Worm (Caenorhabditis elegans) whole organism, mixed stage, embryonic: Measurements from ENCODE around the gene vps-24.

Source experiments
- lsy-2 ChIP-seq: fragments of 150-350 bp; optimal IDR thresholded peaks from 2 replicates; lab custom pipeline; 2014; ENCODE audit warnings: missing biosample characterization, missing genetic modification characterization
- mep-1 ChIP-seq: fragments of 150-350 bp; optimal IDR thresholded peaks from 2 replicates; lab custom pipeline; 2017; ENCODE audit warnings: missing biosample characterization, missing genetic modification reagents, missing genetic modification characterization, inconsistent platforms
- nhr-76 ChIP-seq: sonication (generic microtip); optimal IDR thresholded peaks from 2 replicates; lab custom pipeline; 2017; ENCODE audit warnings: missing biosample characterization, missing genetic modification characterization

DNA sequence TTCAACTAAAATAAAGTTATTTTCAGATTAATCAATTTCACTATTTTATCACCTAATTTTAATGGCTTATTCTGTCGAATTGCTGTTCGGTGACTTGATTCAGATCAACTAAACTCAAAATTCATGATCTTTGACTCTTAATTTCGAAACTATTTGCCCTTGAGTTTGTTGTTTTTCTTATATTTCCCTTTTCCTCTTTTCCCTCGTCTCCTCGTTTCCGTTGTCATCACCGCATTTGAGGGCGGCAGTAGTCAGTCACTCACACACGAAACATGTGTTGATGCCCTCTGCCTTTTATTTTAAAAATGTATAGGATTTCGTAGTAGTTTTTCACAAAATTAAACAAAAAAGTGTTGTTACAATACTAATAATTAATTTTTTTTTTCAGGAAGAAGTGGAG is 1.1 kb downstream of the vps-24 start, which contains the start of gene rnh-1.0:
- TF ChIP-seq lsy-2 (no peak), mep-1 (no peak), nhr-76 (no peak)
